Fruit fly (Drosophila melanogaster) whole organism, embryonic: ENCODE results near the gene Non3.

Experiments used
- Aef1 ChIP-seq: fragments of 200-800 bp; sonication (Bioruptor generic); IDR thresholded peaks from 3 replicates; pipeline ENCODE4 v1.3.6; 2022; ENCODE audit warnings: missing biosample characterization, missing genetic modification characterization
- Atf-2 ChIP-seq: fragments of 200-800 bp; sonication (Bioruptor generic); optimal IDR thresholded peaks from 2 replicates; lab custom pipeline; 2016; ENCODE audit warnings: missing biosample characterization, missing genetic modification characterization
- Blimp-1 ChIP-seq: fragments of 200-800 bp; sonication (Bioruptor generic); optimal IDR thresholded peaks from 3 replicates; lab custom pipeline; 2018; ENCODE audit warnings: missing biosample characterization, missing genetic modification characterization, mild to moderate bottlenecking, moderate library complexity, missing genetic modification reagents
- CG10366 ChIP-seq: fragments of 200-800 bp; sonication (Bioruptor generic); IDR thresholded peaks from 2 replicates; pipeline ENCODE4 v1.3.6; 2022; ENCODE audit warnings: missing biosample characterization, missing genetic modification characterization
- CG10654 ChIP-seq: fragments of 200-800 bp; sonication (Bioruptor generic); optimal IDR thresholded peaks from 2 replicates; lab custom pipeline; 2016; ENCODE audit warnings: missing biosample characterization, missing genetic modification characterization
- CG10959 ChIP-seq: fragments of 200-800 bp; sonication (Bioruptor generic); IDR thresholded peaks from 2 replicates; pipeline ENCODE4 v1.3.6; 2022; ENCODE audit warnings: missing biosample characterization, missing genetic modification characterization
- CG11723 ChIP-seq: fragments of 200-800 bp; sonication (Bioruptor generic); optimal IDR thresholded peaks from 2 replicates; lab custom pipeline; 2017; ENCODE audit warnings: missing biosample characterization, mild to moderate bottlenecking, missing genetic modification characterization
- CG12071 ChIP-seq: fragments of 200-800 bp; sonication (Bioruptor generic); optimal IDR thresholded peaks from 3 replicates; lab custom pipeline; 2018; ENCODE audit warnings: missing biosample characterization, mild to moderate bottlenecking, missing genetic modification characterization
- CG12155 ChIP-seq: fragments of 200-800 bp; sonication (Bioruptor generic); optimal IDR thresholded peaks from 3 replicates; lab custom pipeline; 2016; ENCODE audit warnings: missing biosample characterization, missing genetic modification characterization
- CG13287 ChIP-seq: fragments of 200-800 bp; sonication (Bioruptor generic); IDR thresholded peaks from 2 replicates; pipeline ENCODE4 v1.3.6; 2022; ENCODE audit warnings: missing biosample characterization, missing genetic modification characterization; ENCODE audit not compliant: partially characterized antibody
- CG1647 ChIP-seq: fragments of 200-800 bp; sonication (Bioruptor generic); optimal IDR thresholded peaks from 3 replicates; lab custom pipeline; 2016; ENCODE audit warnings: missing biosample characterization, missing genetic modification characterization
- CG16813 ChIP-seq: fragments of 200-800 bp; sonication (Bioruptor generic); IDR thresholded peaks from 3 replicates; pipeline ENCODE4 v1.3.6; 2022; ENCODE audit warnings: missing biosample characterization, missing genetic modification characterization; ENCODE audit not compliant: partially characterized antibody
- CG16863 ChIP-seq: fragments of 200-800 bp; sonication (Bioruptor generic); optimal IDR thresholded peaks from 3 replicates; lab custom pipeline; 2016; ENCODE audit warnings: missing biosample characterization, missing genetic modification characterization
- CG17359 ChIP-seq: fragments of 200-800 bp; sonication (Bioruptor generic); optimal IDR thresholded peaks from 3 replicates; lab custom pipeline; 2018; ENCODE audit warnings: missing biosample characterization, mild to moderate bottlenecking, missing genetic modification characterization, moderate library complexity
- CG17568 ChIP-seq: fragments of 200-800 bp; sonication (Bioruptor generic); optimal IDR thresholded peaks from 2 replicates; lab custom pipeline; 2018; ENCODE audit warnings: missing biosample characterization, mild to moderate bottlenecking, missing genetic modification characterization, moderate library complexity
- CG18011 ChIP-seq: fragments of 200-800 bp; sonication (Bioruptor generic); optimal IDR thresholded peaks from 2 replicates; lab custom pipeline; 2017; ENCODE audit warnings: missing biosample characterization, missing genetic modification characterization, mild to moderate bottlenecking, moderate library complexity, missing genotype
- CG18599 ChIP-seq: fragments of 200-800 bp; sonication (Bioruptor generic); optimal IDR thresholded peaks from 3 replicates; lab custom pipeline; 2017; ENCODE audit warnings: missing biosample characterization, missing genetic modification characterization, mild to moderate bottlenecking, moderate library complexity, missing genetic modification reagents
- CG2712 ChIP-seq: fragments of 200-800 bp; optimal IDR thresholded peaks from 3 replicates; lab custom pipeline; 2019; ENCODE audit warnings: missing biosample characterization, mild to moderate bottlenecking, missing genetic modification characterization, moderate library complexity
- CG2889 ChIP-seq: fragments of 200-800 bp; sonication (Bioruptor generic); IDR thresholded peaks from 3 replicates; pipeline ENCODE4 v1.3.6; 2022; ENCODE audit warnings: missing biosample characterization, missing genetic modification characterization
- CG31365 ChIP-seq: fragments of 200-800 bp; sonication (Bioruptor generic); optimal IDR thresholded peaks from 2 replicates; lab custom pipeline; 2018; ENCODE audit warnings: missing biosample characterization, mild to moderate bottlenecking, missing genetic modification characterization
- CG3995 ChIP-seq: fragments of 200-800 bp; sonication (Bioruptor generic); optimal IDR thresholded peaks from 3 replicates; lab custom pipeline; 2016; ENCODE audit warnings: missing biosample characterization, missing genetic modification characterization
- CG4730 ChIP-seq: fragments of 200-800 bp; sonication (Bioruptor generic); IDR thresholded peaks from 2 replicates; pipeline ENCODE4 v1.3.6; 2022; ENCODE audit warnings: missing biosample characterization, missing genetic modification characterization
- Elba2 ChIP-seq: fragments of 200-800 bp; sonication (Bioruptor generic); optimal IDR thresholded peaks from 3 replicates; lab custom pipeline; 2016; ENCODE audit warnings: missing biosample characterization, missing genetic modification characterization
- Hmr ChIP-seq: fragments of 200-800 bp; sonication (Bioruptor generic); optimal IDR thresholded peaks from 3 replicates; lab custom pipeline; 2017; ENCODE audit warnings: mild to moderate bottlenecking, missing biosample characterization, missing genetic modification reagents, missing genetic modification characterization
- Lpt ChIP-seq: fragments of >200 bp; optimal IDR thresholded peaks from 2 replicates; lab custom pipeline; 2018; ENCODE audit warnings: missing biosample characterization, missing genetic modification characterization
- MTF-1 ChIP-seq: fragments of 200-800 bp; sonication (Bioruptor generic); optimal IDR thresholded peaks from 2 replicates; lab custom pipeline; 2018; ENCODE audit warnings: missing biosample characterization, mild to moderate bottlenecking, missing genetic modification characterization, borderline replicate concordance
- Mrtf ChIP-seq: fragments of 200-800 bp; sonication (Bioruptor generic); IDR thresholded peaks from 3 replicates; pipeline ENCODE4 v1.3.6; 2022; ENCODE audit warnings: missing biosample characterization, missing genetic modification characterization
- Nf-YA ChIP-seq: fragments of 200-800 bp; sonication (Bioruptor generic); IDR thresholded peaks from 2 replicates; pipeline ENCODE4 v1.3.6; 2022; ENCODE audit warnings: missing biosample characterization, missing genetic modification characterization
- Optix ChIP-seq: fragments of 200-800 bp; sonication (Bioruptor generic); IDR thresholded peaks from 3 replicates; pipeline ENCODE4 v1.3.6; 2022; ENCODE audit warnings: missing biosample characterization, missing genetic modification characterization
- Pdp1 ChIP-seq, 2 experiments: fragments of 200-800 bp; sonication (Bioruptor generic); optimal IDR thresholded peaks; 3 replicates each; lab custom pipeline; 2016; ENCODE audit warnings: missing biosample characterization in 2 of 2, missing genetic modification characterization in 2 of 2, mild to moderate bottlenecking in 1 of 2, moderate library complexity in 1 of 2
- Stat92E ChIP-seq, 3 experiments: fragments of >200 bp in 2 of 3; fragments of 200-800 bp in 1 of 3; sonication (Bioruptor generic) in 1 of 3; optimal IDR thresholded peaks; 2 replicates each; lab custom pipeline; 2017 to 2019; ENCODE audit warnings: missing biosample characterization in 3 of 3, missing genetic modification characterization in 3 of 3, mild to moderate bottlenecking in 1 of 3, moderate library complexity in 1 of 3
- Xbp1 ChIP-seq: fragments of 200-800 bp; sonication (Bioruptor generic); optimal IDR thresholded peaks from 3 replicates; lab custom pipeline; 2016; ENCODE audit warnings: missing biosample characterization, mild to moderate bottlenecking, missing genetic modification characterization
- YL-1 ChIP-seq: fragments of 200-800 bp; sonication (Bioruptor generic); optimal IDR thresholded peaks from 3 replicates; lab custom pipeline; 2017; ENCODE audit warnings: missing biosample characterization, mild to moderate bottlenecking, missing genetic modification characterization
- bowl ChIP-seq: fragments of 200-800 bp; sonication (Bioruptor generic); IDR thresholded peaks from 2 replicates; pipeline ENCODE4 v1.3.6; 2022; ENCODE audit warnings: missing biosample characterization, missing genetic modification characterization
- br ChIP-seq: fragments of >200 bp; optimal IDR thresholded peaks from 2 replicates; lab custom pipeline; 2017
- chinmo ChIP-seq: fragments of 200-800 bp; sonication (Bioruptor generic); IDR thresholded peaks from 4 replicates; pipeline ENCODE4 v1.3.6; 2022; ENCODE audit warnings: missing biosample characterization, missing genetic modification characterization; ENCODE audit not compliant: partially characterized antibody
- dm ChIP-seq: fragments of 200-800 bp; sonication (Bioruptor generic); optimal IDR thresholded peaks from 3 replicates; lab custom pipeline; 2016; ENCODE audit warnings: missing biosample characterization, missing genetic modification characterization
- fd3F ChIP-seq: fragments of 200-800 bp; sonication (Bioruptor generic); optimal IDR thresholded peaks from 2 replicates; lab custom pipeline; 2018; ENCODE audit warnings: missing biosample characterization, mild to moderate bottlenecking, missing genetic modification characterization, moderate library complexity
- grn ChIP-seq: fragments of 200-800 bp; sonication (Bioruptor generic); optimal IDR thresholded peaks from 3 replicates; lab custom pipeline; 2017; ENCODE audit warnings: missing biosample characterization, missing genetic modification characterization
- luna ChIP-seq: fragments of 200-800 bp; sonication (Bioruptor generic); optimal IDR thresholded peaks from 2 replicates; lab custom pipeline; 2016; ENCODE audit warnings: missing biosample characterization, missing genetic modification characterization
- p53 ChIP-seq: fragments of 200-800 bp; sonication (Bioruptor generic); optimal IDR thresholded peaks from 2 replicates; lab custom pipeline; 2016; ENCODE audit warnings: missing biosample characterization, missing genetic modification characterization
- pan ChIP-seq, 4 experiments: fragments of >200 bp in 3 of 4; fragments of 200-800 bp in 1 of 4; sonication (Bioruptor generic) in 1 of 4; optimal IDR thresholded peaks in 3 of 4; IDR thresholded peaks in 1 of 4; 2 replicates each; pipeline versions ENCODE4 v1.3.6 to Lab custom; 2017 to 2022; ENCODE audit warnings: missing biosample characterization in 2 of 4, missing genetic modification characterization in 2 of 4, mixed read lengths in 1 of 4
- pnt ChIP-seq: fragments of 200-800 bp; sonication (Bioruptor generic); optimal IDR thresholded peaks from 3 replicates; lab custom pipeline; 2016; ENCODE audit warnings: missing biosample characterization, missing genetic modification characterization
- sc ChIP-seq, 3 experiments: fragments of >200 bp in 2 of 3; fragments of 200-800 bp in 1 of 3; sonication (Bioruptor generic) in 1 of 3; optimal IDR thresholded peaks; 2 replicates in 2 of 3; 3 replicates in 1 of 3; lab custom pipeline; 2017; ENCODE audit warnings: mild to moderate bottlenecking in 1 of 3, missing biosample characterization in 1 of 3, missing genetic modification characterization in 1 of 3, missing genetic modification reagents in 1 of 3
- sens ChIP-seq: fragments of 200-800 bp; sonication (Bioruptor generic); peaks from one replicate; lab custom pipeline; 2016; ENCODE audit warnings: missing biosample characterization, missing genetic modification characterization
- shn ChIP-seq: fragments of 200-800 bp; sonication (Bioruptor generic); optimal IDR thresholded peaks from 3 replicates; lab custom pipeline; 2016; ENCODE audit warnings: missing biosample characterization, missing genetic modification characterization
- unpg ChIP-seq: fragments of 200-800 bp; sonication (Bioruptor generic); optimal IDR thresholded peaks from 3 replicates; lab custom pipeline; 2018; ENCODE audit warnings: missing biosample characterization, mild to moderate bottlenecking, missing genetic modification characterization, moderate library complexity
- vvl ChIP-seq: fragments of 200-800 bp; sonication (Bioruptor generic); IDR thresholded peaks from 2 replicates; pipeline ENCODE4 v1.3.6; 2022; ENCODE audit warnings: missing biosample characterization, missing genetic modification characterization
- zf30C ChIP-seq: fragments of 200-800 bp; sonication (Bioruptor generic); optimal IDR thresholded peaks from 3 replicates; lab custom pipeline; 2018; ENCODE audit warnings: missing biosample characterization, mild to moderate bottlenecking, missing genetic modification characterization

Gene Non3

DNA sequence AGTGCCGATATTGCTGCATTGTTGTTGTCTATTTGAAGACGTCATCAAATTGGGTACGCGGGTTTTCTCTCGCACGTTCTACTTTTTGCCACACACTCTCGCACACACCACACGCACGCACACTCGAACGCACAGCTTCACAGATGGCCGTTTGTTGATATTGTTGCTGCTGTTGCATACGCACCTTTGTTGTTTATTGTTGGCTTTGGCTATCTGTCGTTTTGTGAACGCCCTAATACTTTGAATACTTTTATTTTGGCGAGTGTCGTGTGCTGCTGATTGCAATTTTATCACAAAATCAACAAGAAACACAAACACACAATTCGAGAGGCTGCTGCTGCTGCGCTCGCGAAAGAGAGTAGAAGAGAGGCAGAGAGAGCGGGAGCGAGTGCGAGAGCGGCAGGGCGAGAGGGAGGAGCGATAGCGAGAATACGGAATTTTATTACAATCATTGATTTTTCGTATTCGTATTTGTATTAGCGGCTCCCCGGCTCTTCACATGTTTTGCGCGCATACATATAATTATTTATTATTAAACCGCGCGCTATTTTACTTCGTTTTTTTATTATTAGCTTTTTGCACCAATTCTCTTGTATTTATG is 24.9 kb upstream of the Non3 start (continued):
- TF ChIP-seq CG10959 (GFP tag; lab: Robert Waterston, UW) (no peak), unpg (GFP tag; lab: Kevin White, UChicago) (peak; percentile 11), CG13287 (GFP tag; lab: Robert Waterston, UW) (no peak), CG10366 (no peak), chinmo (GFP tag; lab: Robert Waterston, UW) (no peak), pnt (GFP tag; lab: Kevin White, UChicago) (no peak), CG18599 (GFP tag; lab: Kevin White, UChicago) (peak; percentile 61), fd3F (GFP tag; lab: Kevin White, UChicago) (no peak), Optix (no peak), Pdp1 (GFP tag; optimal IDR thresholded peaks at IDR 0.05; lab: Kevin White, UChicago) (no peak), br (no peak), Hmr (peak; percentile 42), CG4730 (no peak), Atf-2 (GFP tag; lab: Kevin White, UChicago) (peak; percentile 22), Aef1 (GFP tag; lab: Robert Waterston, UW) (no peak), sens (GFP tag; lab: Kevin White, UChicago) (peak; percentile 90), CG1647 (no peak), CG12155 (GFP tag; lab: Kevin White, UChicago) (peak; percentile 18), Stat92E (GFP tag; optimal IDR thresholded peaks at IDR 0.05; lab: Kevin White, UChicago) (peak in 1 of 3 experiments; percentile 13), p53 (GFP tag; lab: Kevin White, UChicago) (peak; percentile 26), pan (optimal IDR thresholded peaks at IDR 0.05; lab: Kevin White, UChicago) (no peak), pan (GFP tag; optimal IDR thresholded peaks at IDR 0.05 in 1 of 2, IDR thresholded peaks at IDR 0.05 in 1 of 2) (no peak), CG16863 (peak; percentile 34), vvl (GFP tag; lab: Robert Waterston, UW) (no peak), bowl (GFP tag; lab: Robert Waterston, UW) (no peak), Nf-YA (GFP tag; lab: Robert Waterston, UW) (no peak), grn (peak; percentile 56), CG11723 (peak; percentile 62), shn (GFP tag; lab: Kevin White, UChicago) (no peak), CG2712 (tag; lab: Kevin White, UChicago) (no peak), CG10654 (GFP tag; lab: Kevin White, UChicago) (peak; percentile 9), zf30C (no peak), Blimp-1 (GFP tag; lab: Kevin White, UChicago) (peak; percentile 22), MTF-1 (peak; percentile 48), luna (GFP tag; lab: Kevin White, UChicago) (no peak), dm (GFP tag; lab: Kevin White, UChicago) (no peak), CG3995 (GFP tag; lab: Kevin White, UChicago) (no peak), Mrtf (GFP tag; lab: Robert Waterston, UW) (no peak), Elba2 (peak; percentile 36), CG31365 (tag; lab: Kevin White, UChicago) (peak; percentile 52), YL-1 (GFP tag; lab: Kevin White, UChicago) (peak; percentile 12), CG18011 (GFP tag; lab: Kevin White, UChicago) (no peak), CG12071 (peak; percentile 74), CG2889 (GFP tag; lab: Robert Waterston, UW) (no peak), Lpt (GFP tag; lab: Kevin White, UChicago) (no peak), CG17359 (tag; lab: Kevin White, UChicago) (peak; percentile 71), CG17568 (GFP tag; lab: Kevin White, UChicago) (peak; percentile 68), Xbp1 (GFP tag; lab: Kevin White, UChicago) (no peak), CG16813 (GFP tag; lab: Robert Waterston, UW) (no peak), sc (optimal IDR thresholded peaks at IDR 0.05; lab: Kevin White, UChicago) (no peak), sc (GFP tag; optimal IDR thresholded peaks at IDR 0.05; lab: Kevin White, UChicago) (no peak)
